Worm (Caenorhabditis elegans) whole organism, mixed stage, embryonic: ENCODE measurements around the gene dyn-1.

ENCODE experiments used
- M03D4.4 ChIP-seq: sonication (generic microtip); optimal IDR thresholded peaks from 2 replicates; lab custom pipeline; 2017; ENCODE audit warnings: mild to moderate bottlenecking, missing genetic modification characterization, missing compliant biosample characterization
- bed-3 ChIP-seq: fragments of 200-800 bp; sonication (Bioruptor generic); optimal IDR thresholded peaks from 3 replicates; lab custom pipeline; 2018; ENCODE audit warnings: mild to moderate bottlenecking, missing genetic modification characterization, moderate library complexity, missing compliant biosample characterization
- blmp-1 ChIP-seq: fragments of 150-350 bp; optimal IDR thresholded peaks from 2 replicates; lab custom pipeline; 2014; ENCODE audit warnings: missing biosample characterization, missing genetic modification characterization
- ceh-39 ChIP-seq: fragments of 150-350 bp; optimal IDR thresholded peaks from 2 replicates; lab custom pipeline; 2014; ENCODE audit warnings: missing biosample characterization, missing genetic modification characterization
- ceh-43 ChIP-seq: fragments of 200-800 bp; sonication (Bioruptor generic); optimal IDR thresholded peaks from 2 replicates; lab custom pipeline; 2018; ENCODE audit warnings: mild to moderate bottlenecking, missing genetic modification characterization, moderate library complexity, missing compliant biosample characterization
- ceh-83 ChIP-seq: fragments of 200-800 bp; sonication (Bioruptor generic); optimal IDR thresholded peaks from 2 replicates; lab custom pipeline; 2018; ENCODE audit warnings: mild to moderate bottlenecking, missing genetic modification characterization, missing compliant biosample characterization
- ces-1 ChIP-seq: fragments of 150-350 bp; optimal IDR thresholded peaks from 2 replicates; lab custom pipeline; 2014; ENCODE audit warnings: missing biosample characterization, missing genetic modification reagents, missing genetic modification characterization
- cnd-1 ChIP-seq: fragments of 200-800 bp; sonication (Bioruptor generic); optimal IDR thresholded peaks from 2 replicates; lab custom pipeline; 2018; ENCODE audit warnings: mild to moderate bottlenecking, missing genetic modification characterization, missing compliant biosample characterization
- drap-1 ChIP-seq: fragments of 200-800 bp; sonication (Bioruptor generic); optimal IDR thresholded peaks from 3 replicates; lab custom pipeline; 2018; ENCODE audit warnings: mild to moderate bottlenecking, missing genetic modification characterization, missing compliant biosample characterization
- elt-1 ChIP-seq: sonication (generic microtip); optimal IDR thresholded peaks from 2 replicates; lab custom pipeline; 2017; ENCODE audit warnings: missing genetic modification characterization, mild to moderate bottlenecking, missing compliant biosample characterization, antibody characterized with exemption, moderate library complexity, borderline replicate concordance; ENCODE audit not compliant: insufficient read depth
- elt-3 ChIP-seq: fragments of 150-350 bp; optimal IDR thresholded peaks from 2 replicates; lab custom pipeline; 2014; ENCODE audit warnings: missing biosample characterization, missing genetic modification characterization
- flh-1 ChIP-seq: fragments of 200-800 bp; sonication (Bioruptor generic); optimal IDR thresholded peaks from 2 replicates; lab custom pipeline; 2018; ENCODE audit warnings: mild to moderate bottlenecking, missing genetic modification characterization, moderate library complexity, missing compliant biosample characterization
- ham-2 ChIP-seq: fragments of 200-800 bp; sonication (Bioruptor generic); optimal IDR thresholded peaks from 2 replicates; lab custom pipeline; 2018; ENCODE audit warnings: mild to moderate bottlenecking, missing genetic modification characterization, missing compliant biosample characterization
- hlh-1 ChIP-seq: fragments of 150-350 bp; optimal IDR thresholded peaks from 2 replicates; lab custom pipeline; 2014; ENCODE audit warnings: missing biosample characterization, missing genetic modification reagents, missing genetic modification characterization
- lin-13 ChIP-seq: fragments of 150-350 bp; optimal IDR thresholded peaks from 2 replicates; lab custom pipeline; 2014; ENCODE audit warnings: missing biosample characterization, missing genetic modification characterization
- lin-32 ChIP-seq: fragments of 200-800 bp; sonication (Bioruptor generic); optimal IDR thresholded peaks from 2 replicates; lab custom pipeline; 2018; ENCODE audit warnings: mild to moderate bottlenecking, missing genetic modification characterization, missing compliant biosample characterization
- lsy-2 ChIP-seq: fragments of 150-350 bp; optimal IDR thresholded peaks from 2 replicates; lab custom pipeline; 2014; ENCODE audit warnings: missing biosample characterization, missing genetic modification characterization
- mep-1 ChIP-seq: fragments of 150-350 bp; optimal IDR thresholded peaks from 2 replicates; lab custom pipeline; 2017; ENCODE audit warnings: missing biosample characterization, missing genetic modification reagents, missing genetic modification characterization, inconsistent platforms
- mls-2 ChIP-seq: sonication (generic microtip); optimal IDR thresholded peaks from 2 replicates; lab custom pipeline; 2016; ENCODE audit warnings: mild to moderate bottlenecking, missing genetic modification characterization, moderate library complexity, missing compliant biosample characterization
- nhr-12 ChIP-seq: fragments of 150-350 bp; optimal IDR thresholded peaks from 2 replicates; lab custom pipeline; 2014; ENCODE audit warnings: missing biosample characterization, missing genetic modification characterization
- nhr-2 ChIP-seq: fragments of 150-350 bp; optimal IDR thresholded peaks from 2 replicates; lab custom pipeline; 2014; ENCODE audit warnings: missing biosample characterization, missing genetic modification characterization
- nhr-237 ChIP-seq: fragments of 150-350 bp; optimal IDR thresholded peaks from 2 replicates; lab custom pipeline; 2014; ENCODE audit warnings: missing biosample characterization, missing genetic modification characterization
- nhr-28 ChIP-seq: fragments of 150-350 bp; optimal IDR thresholded peaks from 2 replicates; lab custom pipeline; 2014; ENCODE audit warnings: missing biosample characterization, missing genetic modification characterization
- nhr-76 ChIP-seq: sonication (generic microtip); optimal IDR thresholded peaks from 2 replicates; lab custom pipeline; 2017; ENCODE audit warnings: missing biosample characterization, missing genetic modification characterization
- pha-4 ChIP-seq: fragments of 150-350 bp; optimal IDR thresholded peaks from 2 replicates; lab custom pipeline; 2018; ENCODE audit warnings: missing biosample characterization, missing genetic modification reagents, missing genetic modification characterization
- sem-2 ChIP-seq: fragments of 200-800 bp; sonication (Bioruptor generic); optimal IDR thresholded peaks from 2 replicates; lab custom pipeline; 2018; ENCODE audit warnings: mild to moderate bottlenecking, missing genetic modification characterization, missing compliant biosample characterization
- snpc-4 ChIP-seq: fragments of 150-350 bp; optimal IDR thresholded peaks from 2 replicates; lab custom pipeline; 2014; ENCODE audit warnings: missing biosample characterization, missing genetic modification characterization
- sptf-1 ChIP-seq: sonication (generic microtip); optimal IDR thresholded peaks from 2 replicates; lab custom pipeline; 2017; ENCODE audit warnings: mild to moderate bottlenecking, missing genetic modification characterization, moderate library complexity, missing compliant biosample characterization
- tbx-8 ChIP-seq: fragments of 200-800 bp; sonication (Bioruptor generic); optimal IDR thresholded peaks from 2 replicates; lab custom pipeline; 2018; ENCODE audit warnings: mild to moderate bottlenecking, missing genetic modification characterization, moderate library complexity, missing compliant biosample characterization
- unc-120 ChIP-seq: sonication (generic microtip); optimal IDR thresholded peaks from 2 replicates; lab custom pipeline; 2017; ENCODE audit warnings: missing genetic modification characterization, missing compliant biosample characterization; ENCODE audit not compliant: poor library complexity, severe bottlenecking
- unc-39 ChIP-seq: fragments of 150-350 bp; optimal IDR thresholded peaks from 2 replicates; lab custom pipeline; 2014; ENCODE audit warnings: missing biosample characterization, missing genetic modification characterization
- unc-62 ChIP-seq: fragments of 150-350 bp; optimal IDR thresholded peaks from 2 replicates; lab custom pipeline; 2014; ENCODE audit warnings: missing biosample characterization, missing genetic modification reagents, missing genetic modification characterization
- zip-8 ChIP-seq: fragments of 150-350 bp; optimal IDR thresholded peaks from 2 replicates; lab custom pipeline; 2014; ENCODE audit warnings: missing biosample characterization, missing genetic modification characterization
- ztf-11 ChIP-seq: fragments of 150-350 bp; optimal IDR thresholded peaks from 2 replicates; lab custom pipeline; 2014; ENCODE audit warnings: missing biosample characterization, missing genetic modification characterization

dyn-1 gene

DNA sequence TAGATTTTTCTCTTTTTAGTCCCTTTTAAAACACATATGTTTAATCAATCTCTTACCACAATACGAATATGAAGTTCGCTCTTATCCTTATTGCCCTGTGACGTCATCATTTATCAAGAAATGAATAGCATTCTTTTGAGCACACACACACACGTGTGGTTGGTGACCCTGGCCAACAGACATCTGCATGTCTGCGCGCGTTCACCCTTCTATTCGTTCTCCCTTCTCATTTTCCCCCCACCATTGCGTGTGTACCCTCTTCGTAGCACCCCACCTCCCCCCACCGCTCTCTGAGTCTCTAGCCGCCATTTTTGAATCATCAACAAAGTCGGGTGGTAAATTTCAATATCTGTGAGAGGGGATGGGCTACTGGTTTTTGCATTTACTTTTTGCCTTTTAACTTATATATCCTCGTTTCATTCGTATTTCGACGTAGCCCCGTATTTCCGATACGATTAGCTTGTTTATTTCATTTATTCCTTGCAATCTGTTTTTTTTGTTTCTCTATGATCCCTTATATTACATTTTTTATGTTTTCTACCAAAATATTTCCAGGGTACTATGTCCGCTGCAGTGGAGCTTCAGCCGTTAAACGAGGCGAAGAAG is 31.9 kb downstream of the dyn-1 start, which contains the start of gene ent-2:
ent-2 (plus strand) TSS at position 556 of the 606 bp plus-strand sequence.
- TF ChIP-seq sem-2 (GFP tag; lab: Kevin White, UChicago) (no peak), elt-1 (tag; lab: Kevin White, UChicago) (no peak), elt-3 (tag; lab: Kevin White, UChicago) (no peak), nhr-28 (tag; lab: Kevin White, UChicago) (no peak), ceh-39 (tag; lab: Kevin White, UChicago) (no peak), lsy-2 (tag; lab: Kevin White, UChicago) (no peak), ces-1 (no peak), mep-1 (tag; lab: Kevin White, UChicago) (peak; percentile 69), unc-120 (peak; percentile 11), unc-62 (GFP tag; lab: Kevin White, UChicago) (no peak), zip-8 (tag; lab: Kevin White, UChicago) (peak; percentile 45), lin-13 (tag; lab: Kevin White, UChicago) (no peak), cnd-1 (tag; lab: Kevin White, UChicago) (peak; percentile 13), flh-1 (GFP tag; lab: Kevin White, UChicago) (no peak), tbx-8 (GFP tag; lab: Kevin White, UChicago) (no peak), ceh-83 (GFP tag; lab: Kevin White, UChicago) (no peak), nhr-2 (tag; lab: Kevin White, UChicago) (peak; percentile 33), nhr-12 (tag; lab: Kevin White, UChicago) (no peak), ham-2 (GFP tag; lab: Kevin White, UChicago) (peak; percentile 16), snpc-4 (no peak), ztf-11 (tag; lab: Kevin White, UChicago) (no peak), unc-39 (tag; lab: Kevin White, UChicago) (no peak), hlh-1 (tag; lab: Kevin White, UChicago) (peak; percentile 8), pha-4 (tag; lab: Kevin White, UChicago) (no peak), sptf-1 (tag; lab: Kevin White, UChicago) (no peak), nhr-76 (tag; lab: Kevin White, UChicago) (no peak), mls-2 (peak; percentile 40), M03D4.4 (peak; percentile 34)

DNA sequence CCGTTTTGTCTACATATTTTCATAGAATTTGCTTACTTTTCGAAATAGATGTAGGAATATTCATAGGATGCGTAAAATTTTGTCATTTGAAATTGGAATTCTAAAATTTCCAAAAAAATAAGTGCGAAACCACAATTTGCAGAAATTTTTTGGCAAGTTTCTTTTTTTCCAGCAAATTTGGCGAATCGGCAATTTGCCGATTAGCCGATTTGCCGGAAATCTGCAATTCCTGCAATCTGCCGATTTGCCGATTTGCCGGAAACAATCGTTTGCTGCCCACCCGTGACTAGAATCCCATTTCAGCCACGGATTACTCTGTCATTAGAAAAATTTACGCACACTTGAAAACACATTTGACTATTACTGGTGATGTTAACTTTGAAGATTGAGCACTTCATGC is 35.5 kb downstream of the dyn-1 start:
- TF ChIP-seq lin-32: no peak
- no peak for TF ChIP-seq elt-3 (tag; lab: Kevin White, UChicago)
- no peak for TF ChIP-seq zip-8 (tag; lab: Kevin White, UChicago)
- TF ChIP-seq tbx-8 (GFP tag; lab: Kevin White, UChicago): no peak
- TF ChIP-seq mls-2: no peak
- no peak for TF ChIP-seq ceh-39 (tag; lab: Kevin White, UChicago)
- TF ChIP-seq bed-3 (GFP tag; lab: Kevin White, UChicago): no peak
- TF ChIP-seq nhr-237 (tag; lab: Kevin White, UChicago): no peak
- TF ChIP-seq blmp-1 (tag; lab: Kevin White, UChicago): no peak
- no peak for TF ChIP-seq pha-4 (tag; lab: Kevin White, UChicago)
- no peak for TF ChIP-seq nhr-2 (tag; lab: Kevin White, UChicago)
- TF ChIP-seq cnd-1 (tag; lab: Kevin White, UChicago): no peak
- TF ChIP-seq unc-62 (GFP tag; lab: Kevin White, UChicago): no peak
- TF ChIP-seq ztf-11 (tag; lab: Kevin White, UChicago): no peak
- no peak for TF ChIP-seq ces-1
- no peak for TF ChIP-seq unc-120
- TF ChIP-seq drap-1 (GFP tag; lab: Kevin White, UChicago): no peak
- TF ChIP-seq ham-2 (GFP tag; lab: Kevin White, UChicago): no peak
- TF ChIP-seq unc-39 (tag; lab: Kevin White, UChicago): no peak
- TF ChIP-seq ceh-83 (GFP tag; lab: Kevin White, UChicago): no peak
- TF ChIP-seq, all 35 proteins: peak for 0

DNA sequence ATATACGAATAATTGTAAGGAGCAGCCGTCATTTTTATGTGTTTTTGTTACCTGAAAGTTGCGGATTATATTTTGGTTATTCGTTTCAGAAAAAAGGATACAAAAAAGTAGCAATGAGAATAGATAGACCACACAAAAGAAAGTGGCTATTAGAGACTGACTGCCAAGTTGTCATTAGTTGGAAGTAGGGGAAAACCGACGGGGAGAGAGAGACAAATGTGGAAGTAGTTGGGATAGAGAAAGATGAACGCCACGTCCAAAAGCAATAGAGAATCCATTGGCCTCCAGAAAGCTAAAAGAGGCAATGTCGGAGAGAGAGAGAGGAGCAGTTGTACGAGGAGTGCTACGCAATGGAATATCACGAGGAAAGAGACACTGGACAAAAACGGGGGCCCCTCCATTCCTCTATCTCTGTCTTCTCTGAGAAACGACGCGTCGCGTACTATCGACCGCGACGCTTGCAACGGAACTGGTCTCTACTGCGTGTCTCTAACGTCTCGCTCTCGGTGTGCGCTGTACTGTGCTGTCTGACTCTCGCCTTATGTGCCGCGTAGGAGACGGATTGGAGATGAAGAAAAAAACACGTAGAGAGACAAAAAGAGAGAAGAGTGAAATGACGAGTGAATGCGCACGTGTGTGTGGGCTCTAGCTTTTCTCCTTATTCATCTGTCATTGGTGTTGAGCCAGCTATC is 38.0 kb downstream of the dyn-1 start, which contains the start of gene rab-14:
rab-14 (minus strand) TSS at position 51 of the 692 bp plus-strand sequence.
- TF ChIP-seq nhr-12 (tag; lab: Kevin White, UChicago): no peak
- peak; percentile 79 for TF ChIP-seq pha-4 (tag; lab: Kevin White, UChicago)
- TF ChIP-seq lsy-2 (tag; lab: Kevin White, UChicago): peak; percentile 14
- no peak for TF ChIP-seq nhr-237 (tag; lab: Kevin White, UChicago)
- no peak for TF ChIP-seq sptf-1 (tag; lab: Kevin White, UChicago)
- no peak for TF ChIP-seq nhr-2 (tag; lab: Kevin White, UChicago)
- no peak for TF ChIP-seq nhr-28 (tag; lab: Kevin White, UChicago)
- no peak for TF ChIP-seq nhr-76 (tag; lab: Kevin White, UChicago)
- TF ChIP-seq unc-62 (GFP tag; lab: Kevin White, UChicago): no peak
- TF ChIP-seq blmp-1 (tag; lab: Kevin White, UChicago): peak; percentile 30
- no peak for TF ChIP-seq flh-1 (GFP tag; lab: Kevin White, UChicago)
- TF ChIP-seq cnd-1 (tag; lab: Kevin White, UChicago): peak; percentile 55
- TF ChIP-seq M03D4.4: peak; percentile 44
- no peak for TF ChIP-seq ztf-11 (tag; lab: Kevin White, UChicago)
- TF ChIP-seq mep-1 (tag; lab: Kevin White, UChicago): peak; percentile 70
- no peak for TF ChIP-seq snpc-4
- peak; percentile 44 for TF ChIP-seq hlh-1 (tag; lab: Kevin White, UChicago)
- no peak for TF ChIP-seq sem-2 (GFP tag; lab: Kevin White, UChicago)
- TF ChIP-seq drap-1 (GFP tag; lab: Kevin White, UChicago): peak; percentile 46
- TF ChIP-seq ceh-43 (GFP tag; lab: Kevin White, UChicago): no peak
- peak; percentile 98 for TF ChIP-seq ceh-39 (tag; lab: Kevin White, UChicago)
- TF ChIP-seq mls-2: peak; percentile 51
- no peak for TF ChIP-seq ceh-83 (GFP tag; lab: Kevin White, UChicago)
- peak; percentile 47 for TF ChIP-seq ces-1
- TF ChIP-seq unc-120: peak; percentile 69
- TF ChIP-seq lin-13 (tag; lab: Kevin White, UChicago): peak; percentile 67
- no peak for TF ChIP-seq zip-8 (tag; lab: Kevin White, UChicago)
